Worm (Caenorhabditis elegans): Measurements from ENCODE around the gene srxa-5.

Gene srxa-5

ce11 chrIII:6532647-6533046 is at the start of gene srxa-5:
srxa-5 (plus strand) TSS chrIII:6532947.
- no peak for TF ChIP-seq C34B4.2 (tag; optimal IDR thresholded peaks at IDR 0.05)
- no peak for TF ChIP-seq tlp-1 (tag; optimal IDR thresholded peaks at IDR 0.05)
- no peak for TF ChIP-seq egl-27 (tag; optimal IDR thresholded peaks at IDR 0.05)
- TF ChIP-seq rnt-1 (tag; optimal IDR thresholded peaks at IDR 0.05): no peak
- TF ChIP-seq nhr-77 (tag; optimal IDR thresholded peaks at IDR 0.05): no peak
- TF ChIP-seq tbx-2 (tag; optimal IDR thresholded peaks at IDR 0.05): no peak

ce11 chrIII:6488916-6489315 is 43.8 kb upstream of the srxa-5 start:
- TF ChIP-seq fkh-8 (tag; optimal IDR thresholded peaks at IDR 0.05) (peak; percentile 7), nhr-90 (tag; optimal IDR thresholded peaks at IDR 0.05; ENCODE audit: poor library complexity) (peak; percentile 24), ceh-82 (tag; optimal IDR thresholded peaks at IDR 0.05) (peak; percentile 5 to 50 (median 33)), nhr-20 (tag; optimal IDR thresholded peaks at IDR 0.05) (peak; percentile 62), C16A3.4 (tag; optimal IDR thresholded peaks at IDR 0.05) (peak; percentile 49), egl-27 (tag; optimal IDR thresholded peaks at IDR 0.05) (no peak), zag-1 (tag; optimal IDR thresholded peaks at IDR 0.05) (no peak), nhr-71 (tag; optimal IDR thresholded peaks at IDR 0.05) (peak; percentile 65), lsy-2 (tag; optimal IDR thresholded peaks at IDR 0.05) (peak; percentile 72 to 76), snu-23 (GFP tag; optimal IDR thresholded peaks at IDR 0.05) (no peak), lin-15B (tag; optimal IDR thresholded peaks at IDR 0.05) (peak; percentile 13), skn-1 (tag; optimal IDR thresholded peaks at IDR 0.05) (peak; percentile 98), ztf-4 (tag; optimal IDR thresholded peaks at IDR 0.05) (no peak), isw-1 (GFP tag; IDR thresholded peaks at IDR 0.05) (peak; percentile 36), F16B12.6 (tag; optimal IDR thresholded peaks at IDR 0.05) (peak; percentile 95), fos-1 (tag; optimal IDR thresholded peaks at IDR 0.05) (peak; percentile 28), efl-1 (optimal IDR thresholded peaks at IDR 0.05) (peak; percentile 64 to 77), efl-1 (GFP tag; optimal IDR thresholded peaks at IDR 0.05 in 1 of 2) (peak; percentile 72 to 96), sup-37 (GFP tag; optimal IDR thresholded peaks at IDR 0.05) (no peak), snpc-4 (tag; optimal IDR thresholded peaks at IDR 0.05) (peak; percentile 16), dsc-1 (tag; optimal IDR thresholded peaks at IDR 0.05) (peak; percentile 39), lin-13 (GFP tag; optimal IDR thresholded peaks at IDR 0.05) (peak; percentile 16), rnt-1 (tag; optimal IDR thresholded peaks at IDR 0.05) (peak; percentile 52), swsn-7 (tag; optimal IDR thresholded peaks at IDR 0.05) (peak; percentile 50), xbp-1 (tag; optimal IDR thresholded peaks at IDR 0.05) (peak; percentile 49), mep-1 (tag; optimal IDR thresholded peaks at IDR 0.05) (peak; percentile 36), mdl-1 (tag; optimal IDR thresholded peaks at IDR 0.05) (peak in 1 of 2 experiments; percentile 36), ceh-63 (GFP tag; optimal IDR thresholded peaks at IDR 0.05) (no peak), blmp-1 (tag; optimal IDR thresholded peaks at IDR 0.05) (peak; percentile 43), nhr-19 (GFP tag; conservative IDR thresholded peaks at IDR 0.05) (peak; percentile 55), alr-1 (tag; optimal IDR thresholded peaks at IDR 0.05; ENCODE audit: borderline replicate concordance) (no peak), nhr-85 (tag) (peak; percentile 79), lin-35 (GFP tag; optimal IDR thresholded peaks at IDR 0.05) (peak; percentile 54 to 64), efl-3 (GFP tag; optimal IDR thresholded peaks at IDR 0.05) (no peak), dpl-1 (GFP tag; optimal IDR thresholded peaks at IDR 0.05) (peak; percentile 66 to 74 (median 72)), fkh-4 (tag; optimal IDR thresholded peaks at IDR 0.05; ENCODE audit: borderline replicate concordance) (no peak), unc-62 (GFP tag; optimal IDR thresholded peaks at IDR 0.05) (no peak), hlh-4 (tag; optimal IDR thresholded peaks at IDR 0.05) (no peak)

ce11 chrIII:6489493-6489892 is 43.3 kb upstream of the srxa-5 start, which contains the start of gene rpt-3:
rpt-3 (plus strand) TSS chrIII:6489793.
- TF ChIP-seq ceh-63 (GFP tag; optimal IDR thresholded peaks at IDR 0.05): no peak
- no peak for TF ChIP-seq egl-27 (tag; optimal IDR thresholded peaks at IDR 0.05)
- no peak for TF ChIP-seq nhr-76 (tag; optimal IDR thresholded peaks at IDR 0.05)
- TF ChIP-seq dsc-1 (tag; optimal IDR thresholded peaks at IDR 0.05): no peak
- no peak for TF ChIP-seq hlh-4 (tag; optimal IDR thresholded peaks at IDR 0.05)
- TF ChIP-seq ama-1 (optimal IDR thresholded peaks at IDR 0.05): no peak
- no peak for TF ChIP-seq fkh-8 (tag; optimal IDR thresholded peaks at IDR 0.05)
- TF ChIP-seq nhr-85 (tag): no peak
- no peak for TF ChIP-seq fkh-10 (GFP tag; optimal IDR thresholded peaks at IDR 0.05)
- no peak for TF ChIP-seq lin-39 (tag; optimal IDR thresholded peaks at IDR 0.05)
